Fruit fly (Drosophila melanogaster) whole organism, embryonic: Measurements from ENCODE around the gene CG46467.

ENCODE experiments used
- Ada2b ChIP-seq: fragments of 200-800 bp; sonication (Bioruptor generic); IDR thresholded peaks from 2 replicates; pipeline ENCODE4 v1.3.6; 2022; ENCODE audit warnings: missing biosample characterization, missing genetic modification characterization
- Atf-2 ChIP-seq: fragments of 200-800 bp; sonication (Bioruptor generic); optimal IDR thresholded peaks from 2 replicates; lab custom pipeline; 2016; ENCODE audit warnings: missing biosample characterization, missing genetic modification characterization
- Blimp-1 ChIP-seq: fragments of 200-800 bp; sonication (Bioruptor generic); optimal IDR thresholded peaks from 3 replicates; lab custom pipeline; 2018; ENCODE audit warnings: missing biosample characterization, missing genetic modification characterization, mild to moderate bottlenecking, moderate library complexity, missing genetic modification reagents
- CG12391 ChIP-seq: fragments of 200-800 bp; sonication (Bioruptor generic); optimal IDR thresholded peaks from 3 replicates; lab custom pipeline; 2018; ENCODE audit warnings: missing biosample characterization, mild to moderate bottlenecking, missing genetic modification characterization, moderate library complexity
- CG12659 ChIP-seq: fragments of 200-800 bp; sonication (Bioruptor generic); optimal IDR thresholded peaks from 3 replicates; lab custom pipeline; 2017; ENCODE audit warnings: mild to moderate bottlenecking, missing biosample characterization, missing genetic modification reagents, missing genetic modification characterization
- CG12769 ChIP-seq: fragments of 200-800 bp; sonication (Bioruptor generic); optimal IDR thresholded peaks from 2 replicates; lab custom pipeline; 2019; ENCODE audit warnings: missing biosample characterization, mild to moderate bottlenecking, missing genetic modification characterization, moderate library complexity
- CG13624 ChIP-seq: fragments of 200-800 bp; sonication (Bioruptor generic); optimal IDR thresholded peaks from 2 replicates; lab custom pipeline; 2016; ENCODE audit warnings: missing biosample characterization, missing genetic modification characterization
- CG14710 ChIP-seq: fragments of 200-800 bp; sonication (Bioruptor generic); optimal IDR thresholded peaks from 3 replicates; lab custom pipeline; 2019; ENCODE audit warnings: missing biosample characterization, mild to moderate bottlenecking, missing genetic modification characterization, moderate library complexity
- CG18764 ChIP-seq: fragments of 200-800 bp; sonication (Bioruptor generic); optimal IDR thresholded peaks from 3 replicates; lab custom pipeline; 2016; ENCODE audit warnings: missing biosample characterization, missing genetic modification characterization
- CG2712 ChIP-seq: fragments of 200-800 bp; optimal IDR thresholded peaks from 3 replicates; lab custom pipeline; 2019; ENCODE audit warnings: missing biosample characterization, mild to moderate bottlenecking, missing genetic modification characterization, moderate library complexity
- CG31441 ChIP-seq: fragments of 200-800 bp; sonication (Bioruptor generic); IDR thresholded peaks from 2 replicates; pipeline ENCODE4 v1.3.6; 2022; ENCODE audit warnings: missing biosample characterization, missing genetic modification characterization
- CG4360 ChIP-seq: fragments of 200-800 bp; sonication (Bioruptor generic); IDR thresholded peaks from 2 replicates; pipeline ENCODE4 v1.3.6; 2022; ENCODE audit warnings: missing biosample characterization, missing genetic modification characterization
- CG43689 ChIP-seq: fragments of 200-800 bp; sonication (Bioruptor generic); IDR thresholded peaks from 2 replicates; pipeline ENCODE4 v1.3.6; 2022; ENCODE audit warnings: missing biosample characterization, missing genetic modification characterization
- CG6689 ChIP-seq: fragments of 200-800 bp; sonication (Bioruptor generic); IDR thresholded peaks from 2 replicates; pipeline ENCODE4 v1.3.6; 2022; ENCODE audit warnings: missing biosample characterization, missing genetic modification characterization
- CG7839 ChIP-seq: fragments of 200-800 bp; sonication (Bioruptor generic); optimal IDR thresholded peaks from 3 replicates; lab custom pipeline; 2018; ENCODE audit warnings: missing biosample characterization, mild to moderate bottlenecking, missing genetic modification characterization, moderate library complexity
- CG8359 ChIP-seq: fragments of 200-800 bp; sonication (Bioruptor generic); optimal IDR thresholded peaks from 2 replicates; lab custom pipeline; 2017; ENCODE audit warnings: missing biosample characterization, mild to moderate bottlenecking, missing genetic modification characterization, borderline replicate concordance
- CoRest ChIP-seq: fragments of 200-800 bp; sonication (Bioruptor generic); optimal IDR thresholded peaks from 3 replicates; lab custom pipeline; 2018; ENCODE audit warnings: missing biosample characterization, mild to moderate bottlenecking, missing genetic modification characterization, moderate library complexity
- Dad ChIP-seq: fragments of 200-800 bp; sonication (Bioruptor generic); optimal IDR thresholded peaks from 3 replicates; lab custom pipeline; 2016; ENCODE audit warnings: missing biosample characterization, missing genetic modification characterization
- Hey ChIP-seq: fragments of 200-800 bp; sonication (Bioruptor generic); optimal IDR thresholded peaks from 3 replicates; lab custom pipeline; 2018; ENCODE audit warnings: missing biosample characterization, mild to moderate bottlenecking, missing genetic modification characterization
- Nf-YB ChIP-seq: fragments of 200-800 bp; sonication (Bioruptor generic); optimal IDR thresholded peaks from 3 replicates; lab custom pipeline; 2019; ENCODE audit warnings: missing biosample characterization, mild to moderate bottlenecking, missing genetic modification characterization, moderate library complexity
- Sry-β ChIP-seq: fragments of 200-800 bp; sonication (Bioruptor generic); optimal IDR thresholded peaks from 2 replicates; lab custom pipeline; 2018; ENCODE audit warnings: missing biosample characterization, mild to moderate bottlenecking, missing genetic modification characterization, moderate library complexity
- Ssrp ChIP-seq: fragments of 200-800 bp; sonication (Bioruptor generic); optimal IDR thresholded peaks from 2 replicates; lab custom pipeline; 2018; ENCODE audit warnings: missing biosample characterization, mild to moderate bottlenecking, missing genetic modification characterization, moderate library complexity
- ab ChIP-seq: fragments of 200-800 bp; sonication (Bioruptor generic); optimal IDR thresholded peaks from 2 replicates; lab custom pipeline; 2016; ENCODE audit warnings: missing biosample characterization, missing genetic modification characterization
- ac ChIP-seq: fragments of 200-800 bp; sonication (Bioruptor generic); optimal IDR thresholded peaks from 3 replicates; lab custom pipeline; 2017; ENCODE audit warnings: missing biosample characterization, mild to moderate bottlenecking, missing genetic modification characterization
- ara ChIP-seq: fragments of 200-800 bp; sonication (Bioruptor generic); IDR thresholded peaks from 2 replicates; pipeline ENCODE4 v1.3.6; 2022; ENCODE audit warnings: missing biosample characterization, missing genetic modification characterization
- cg ChIP-seq: fragments of 200-800 bp; sonication (Bioruptor generic); optimal IDR thresholded peaks from 3 replicates; lab custom pipeline; 2019; ENCODE audit warnings: missing biosample characterization, mild to moderate bottlenecking, missing genetic modification characterization, moderate library complexity
- dmrt11E ChIP-seq: fragments of 200-800 bp; sonication (Bioruptor generic); optimal IDR thresholded peaks from 3 replicates; lab custom pipeline; 2018; ENCODE audit warnings: missing biosample characterization, mild to moderate bottlenecking, missing genetic modification characterization, moderate library complexity
- gem ChIP-seq: fragments of 200-800 bp; sonication (Bioruptor generic); optimal IDR thresholded peaks from 2 replicates; lab custom pipeline; 2019; ENCODE audit warnings: missing biosample characterization, mild to moderate bottlenecking, missing genetic modification characterization, moderate library complexity
- gsb-n ChIP-seq: fragments of 200-800 bp; sonication (Bioruptor generic); optimal IDR thresholded peaks from 3 replicates; lab custom pipeline; 2018; ENCODE audit warnings: missing biosample characterization, mild to moderate bottlenecking, missing genetic modification characterization
- hb ChIP-seq: fragments of 200-800 bp; sonication (Bioruptor generic); IDR thresholded peaks from 3 replicates; pipeline ENCODE4 v1.3.6; 2022; ENCODE audit warnings: missing biosample characterization, missing genetic modification characterization; ENCODE audit not compliant: partially characterized antibody
- lola ChIP-seq, 3 experiments: fragments of >200 bp in 2 of 3; fragments of 200-800 bp in 1 of 3; sonication (Bioruptor generic) in 1 of 3; optimal IDR thresholded peaks; 2 replicates each; lab custom pipeline; 2017 to 2019; ENCODE audit warnings: missing biosample characterization in 3 of 3, missing genetic modification characterization in 3 of 3, mild to moderate bottlenecking in 1 of 3, moderate library complexity in 1 of 3
- mld ChIP-seq: fragments of 200-800 bp; sonication (Bioruptor generic); IDR thresholded peaks from 3 replicates; pipeline ENCODE4 v1.3.6; 2022; ENCODE audit warnings: missing biosample characterization, missing genetic modification characterization; ENCODE audit not compliant: partially characterized antibody
- nau ChIP-seq: fragments of 200-800 bp; sonication (Bioruptor generic); optimal IDR thresholded peaks from 3 replicates; lab custom pipeline; 2017; ENCODE audit warnings: missing biosample characterization, mild to moderate bottlenecking, missing genetic modification characterization, missing genetic modification reagents
- nerfin-1 ChIP-seq: fragments of 200-800 bp; sonication (Bioruptor generic); optimal IDR thresholded peaks from 3 replicates; lab custom pipeline; 2019; ENCODE audit warnings: missing biosample characterization, mild to moderate bottlenecking, missing genetic modification characterization, moderate library complexity
- nmo ChIP-seq: fragments of 200-800 bp; sonication (Bioruptor generic); optimal IDR thresholded peaks from 2 replicates; lab custom pipeline; 2018; ENCODE audit warnings: missing biosample characterization, mild to moderate bottlenecking, missing genetic modification characterization, moderate library complexity
- oc ChIP-seq: fragments of 200-800 bp; sonication (Bioruptor generic); optimal IDR thresholded peaks from 2 replicates; lab custom pipeline; 2018; ENCODE audit warnings: missing biosample characterization, mild to moderate bottlenecking, missing genetic modification characterization, moderate library complexity
- onecut ChIP-seq: fragments of 200-800 bp; sonication (Bioruptor generic); IDR thresholded peaks from 2 replicates; pipeline ENCODE4 v1.3.6; 2022; ENCODE audit warnings: missing biosample characterization, missing genetic modification characterization
- pan ChIP-seq, 4 experiments: fragments of >200 bp in 3 of 4; fragments of 200-800 bp in 1 of 4; sonication (Bioruptor generic) in 1 of 4; optimal IDR thresholded peaks in 3 of 4; IDR thresholded peaks in 1 of 4; 2 replicates each; pipeline versions ENCODE4 v1.3.6 to Lab custom; 2017 to 2022; ENCODE audit warnings: missing biosample characterization in 2 of 4, missing genetic modification characterization in 2 of 4, mixed read lengths in 1 of 4
- phol ChIP-seq: fragments of 200-800 bp; sonication (Bioruptor generic); optimal IDR thresholded peaks from 3 replicates; lab custom pipeline; 2018; ENCODE audit warnings: missing biosample characterization, mild to moderate bottlenecking, missing genetic modification characterization, moderate library complexity
- pnt ChIP-seq: fragments of 200-800 bp; sonication (Bioruptor generic); optimal IDR thresholded peaks from 3 replicates; lab custom pipeline; 2016; ENCODE audit warnings: missing biosample characterization, missing genetic modification characterization
- pzg ChIP-seq: fragments of 200-800 bp; sonication (Bioruptor generic); optimal IDR thresholded peaks from 3 replicates; lab custom pipeline; 2018; ENCODE audit warnings: missing biosample characterization, mild to moderate bottlenecking, missing genetic modification characterization, moderate library complexity
- row ChIP-seq: fragments of 200-800 bp; sonication (Bioruptor generic); IDR thresholded peaks from 3 replicates; pipeline ENCODE4 v1.3.6; 2022; ENCODE audit warnings: missing biosample characterization, missing genetic modification characterization
- sens ChIP-seq: fragments of 200-800 bp; sonication (Bioruptor generic); peaks from one replicate; lab custom pipeline; 2016; ENCODE audit warnings: missing biosample characterization, missing genetic modification characterization
- tio ChIP-seq: fragments of 200-800 bp; sonication (Bioruptor generic); optimal IDR thresholded peaks from 2 replicates; lab custom pipeline; 2017; ENCODE audit warnings: missing biosample characterization, missing genetic modification characterization, inconsistent platforms
- unpg ChIP-seq: fragments of 200-800 bp; sonication (Bioruptor generic); optimal IDR thresholded peaks from 3 replicates; lab custom pipeline; 2018; ENCODE audit warnings: missing biosample characterization, mild to moderate bottlenecking, missing genetic modification characterization, moderate library complexity
- vvl ChIP-seq: fragments of 200-800 bp; sonication (Bioruptor generic); IDR thresholded peaks from 2 replicates; pipeline ENCODE4 v1.3.6; 2022; ENCODE audit warnings: missing biosample characterization, missing genetic modification characterization
- wek ChIP-seq: fragments of 200-800 bp; sonication (Bioruptor generic); optimal IDR thresholded peaks from 3 replicates; lab custom pipeline; 2018; ENCODE audit warnings: missing biosample characterization, mild to moderate bottlenecking, missing genetic modification characterization, moderate library complexity

CG46467 gene

dm6 chr3R:9888668-9889302 is 14.3 kb downstream of the CG46467 start (continued):
- TF ChIP-seq Nf-YB (GFP tag; lab: Kevin White, UChicago) = peak; percentile 5
- TF ChIP-seq lola (GFP tag; optimal IDR thresholded peaks at IDR 0.05; lab: Kevin White, UChicago) = peak in 1 of 3 experiments; percentile 24
- TF ChIP-seq CG7839 (tag; lab: Kevin White, UChicago) = peak; percentile 23
- TF ChIP-seq CG12769 (tag; lab: Kevin White, UChicago) = peak; percentile 65
- peak; percentile 34 for TF ChIP-seq CoRest
- peak; percentile 36 for TF ChIP-seq phol (tag; lab: Kevin White, UChicago)
- TF ChIP-seq pzg = no peak
- no peak for TF ChIP-seq CG6689 (GFP tag; lab: Robert Waterston, UW)
- TF ChIP-seq gem (tag; lab: Kevin White, UChicago) = peak; percentile 56
- peak; percentile 44 for TF ChIP-seq dmrt11E (tag; lab: Kevin White, UChicago)
- peak; percentile 52; the same call in 1 of the 2 replicates for TF ChIP-seq ara
- TF ChIP-seq pnt (GFP tag; lab: Kevin White, UChicago) = no peak
- TF ChIP-seq CG31441 = 0 out of 2 replicates have a peak, but pooled peaks have one; percentile 8
- TF ChIP-seq gsb-n (tag; lab: Kevin White, UChicago) = peak; percentile 59
- no peak for TF ChIP-seq CG18764 (GFP tag; lab: Kevin White, UChicago)
- peak; percentile 79 for TF ChIP-seq sens (GFP tag; lab: Kevin White, UChicago)
- TF ChIP-seq Ada2b (GFP tag; lab: Robert Waterston, UW) = peak; percentile 20; the same call in 1 of the 2 replicates
- TF ChIP-seq ab = no peak
- TF ChIP-seq tio = peak; percentile 1
- peak; percentile 9; the same call in 1 of the 2 replicates for TF ChIP-seq onecut (GFP tag; lab: Robert Waterston, UW)
- TF ChIP-seq unpg (GFP tag; lab: Kevin White, UChicago) = peak; percentile 46
- peak; percentile 38 for TF ChIP-seq Sry-β (GFP tag; lab: Kevin White, UChicago)
- peak; percentile 50; the same call in 2 of the 3 replicates for TF ChIP-seq row
- TF ChIP-seq hb (GFP tag; lab: Robert Waterston, UW) = no peak
- peak; percentile 14 for TF ChIP-seq CG12659
- peak; percentile 40 for TF ChIP-seq Blimp-1 (GFP tag; lab: Kevin White, UChicago)
- TF ChIP-seq mld = no peak
- TF ChIP-seq Hey = no peak
- peak; percentile 37 for TF ChIP-seq CG8359
- TF ChIP-seq CG2712 (tag; lab: Kevin White, UChicago) = peak; percentile 7
- no peak for TF ChIP-seq CG4360 (GFP tag; lab: Robert Waterston, UW)
- peak; percentile 9 for TF ChIP-seq CG14710
- peak; percentile 52 for TF ChIP-seq wek
- TF ChIP-seq cg (GFP tag; lab: Kevin White, UChicago) = no peak
- TF ChIP-seq pan (optimal IDR thresholded peaks at IDR 0.05; lab: Kevin White, UChicago) = no peak
- TF ChIP-seq pan (GFP tag; optimal IDR thresholded peaks at IDR 0.05 in 1 of 2, IDR thresholded peaks at IDR 0.05 in 1 of 2) = peak in 1 of 2 experiments; percentile 44
- peak; percentile 54 for TF ChIP-seq vvl (GFP tag; lab: Robert Waterston, UW)
- TF ChIP-seq CG12391 = peak; percentile 31
- no peak for TF ChIP-seq CG43689 (GFP tag; lab: Robert Waterston, UW)
- TF ChIP-seq Ssrp = peak; percentile 15
- TF ChIP-seq nmo (GFP tag; lab: Kevin White, UChicago) = peak; percentile 20
- TF ChIP-seq CG13624 (GFP tag; lab: Kevin White, UChicago) = peak; percentile 12
- no peak for TF ChIP-seq ac (GFP tag; lab: Kevin White, UChicago)
- TF ChIP-seq Atf-2 = peak; percentile 4
- peak; percentile 23 for TF ChIP-seq nerfin-1 (tag; lab: Kevin White, UChicago)
- peak; percentile 4 for TF ChIP-seq nau
- TF ChIP-seq Dad (GFP tag; lab: Kevin White, UChicago) = no peak
- TF ChIP-seq oc (tag; lab: Kevin White, UChicago) = peak; percentile 17
